Worm (Caenorhabditis elegans): ENCODE measurements around the gene C27H5.2.

ce11 chrII:7139064-7139463 lies 16.3 kb upstream of the C27H5.2 start:
- no peak for TF ChIP-seq unc-62 (GFP tag; optimal IDR thresholded peaks at IDR 0.05)
- no peak for TF ChIP-seq lsy-2 (tag; optimal IDR thresholded peaks at IDR 0.05)
